Fruit fly (Drosophila melanogaster) whole organism, adult: ENCODE data around the gene Cpr65Eb.

Source experiments
- CG11617 ChIP-seq: fragments of 200-800 bp; sonication (Bioruptor generic); optimal IDR thresholded peaks from 2 replicates; lab custom pipeline; 2017; ENCODE audit warnings: mild to moderate bottlenecking, missing biosample characterization, missing genetic modification reagents, missing genetic modification characterization
- CG12768 ChIP-seq: fragments of 200-800 bp; sonication (Bioruptor generic); optimal IDR thresholded peaks from 2 replicates; lab custom pipeline; 2017; ENCODE audit warnings: missing biosample characterization, missing genetic modification characterization, mild to moderate bottlenecking, moderate library complexity, missing genetic modification reagents
- CG14711 ChIP-seq: fragments of 200-800 bp; sonication (Bioruptor generic); optimal IDR thresholded peaks from 2 replicates; lab custom pipeline; 2018; ENCODE audit warnings: missing biosample characterization, mild to moderate bottlenecking, missing genetic modification characterization, moderate library complexity
- CG1620 ChIP-seq: fragments of 200-800 bp; sonication (Bioruptor generic); optimal IDR thresholded peaks from 2 replicates; lab custom pipeline; 2016; ENCODE audit warnings: missing biosample characterization, missing genetic modification characterization
- CG33017 ChIP-seq: fragments of 200-800 bp; sonication (Bioruptor generic); optimal IDR thresholded peaks from 2 replicates; lab custom pipeline; 2018; ENCODE audit warnings: missing biosample characterization, mild to moderate bottlenecking, missing genetic modification characterization, moderate library complexity
- CG5204 ChIP-seq: fragments of 200-800 bp; sonication (Bioruptor generic); optimal IDR thresholded peaks from 2 replicates; lab custom pipeline; 2016; ENCODE audit warnings: missing biosample characterization, missing genetic modification characterization
- CG7045 ChIP-seq: fragments of 200-800 bp; sonication (Bioruptor generic); optimal IDR thresholded peaks from 2 replicates; lab custom pipeline; 2017; ENCODE audit warnings: missing biosample characterization, mild to moderate bottlenecking, missing genetic modification characterization
- CG7101 ChIP-seq: fragments of 200-800 bp; sonication (Bioruptor generic); optimal IDR thresholded peaks from 2 replicates; lab custom pipeline; 2018; ENCODE audit warnings: missing biosample characterization, mild to moderate bottlenecking, missing genetic modification characterization, moderate library complexity
- Clk ChIP-seq: fragments of 200-800 bp; sonication (Bioruptor generic); optimal IDR thresholded peaks from 2 replicates; lab custom pipeline; 2017; ENCODE audit warnings: missing biosample characterization, missing genetic modification characterization
- Crg-1 ChIP-seq: fragments of 200-800 bp; sonication (Bioruptor generic); optimal IDR thresholded peaks from 2 replicates; lab custom pipeline; 2016; ENCODE audit warnings: missing biosample characterization, missing genetic modification characterization
- Hr96 ChIP-seq: fragments of 200-800 bp; sonication (Bioruptor generic); optimal IDR thresholded peaks from 2 replicates; lab custom pipeline; 2016; ENCODE audit warnings: missing biosample characterization, missing genetic modification characterization
- Mnt ChIP-seq: fragments of 200-800 bp; sonication (Bioruptor generic); optimal IDR thresholded peaks from 2 replicates; lab custom pipeline; 2016; ENCODE audit warnings: missing biosample characterization, mild to moderate bottlenecking, missing genetic modification characterization
- bab1 ChIP-seq: fragments of 200-800 bp; sonication (Bioruptor generic); optimal IDR thresholded peaks from 3 replicates; lab custom pipeline; 2019; ENCODE audit warnings: missing biosample characterization, mild to moderate bottlenecking, missing genetic modification characterization, moderate library complexity
- cic ChIP-seq: fragments of 200-800 bp; sonication (Bioruptor generic); optimal IDR thresholded peaks from 2 replicates; lab custom pipeline; 2017; ENCODE audit warnings: missing biosample characterization, mild to moderate bottlenecking, missing genetic modification characterization, moderate library complexity
- cnc ChIP-seq, 2 experiments: fragments of >200 bp; optimal IDR thresholded peaks; 2 replicates each; lab custom pipeline; 2017
- kay ChIP-seq: fragments of 200-800 bp; sonication (Bioruptor generic); peaks from one replicate; lab custom pipeline; 2016; ENCODE audit warnings: missing biosample characterization, missing genetic modification characterization, borderline replicate concordance
- ovo ChIP-seq: fragments of 200-800 bp; sonication (Bioruptor generic); optimal IDR thresholded peaks from 2 replicates; lab custom pipeline; 2016; ENCODE audit warnings: missing biosample characterization, missing genetic modification characterization
- pad ChIP-seq: fragments of 200-800 bp; sonication (Bioruptor generic); optimal IDR thresholded peaks from 3 replicates; lab custom pipeline; 2017; ENCODE audit warnings: missing biosample characterization, missing genetic modification characterization, mild to moderate bottlenecking, moderate library complexity, missing genetic modification reagents
- tj ChIP-seq: fragments of 200-800 bp; sonication (Bioruptor generic); optimal IDR thresholded peaks from 3 replicates; lab custom pipeline; 2017; ENCODE audit warnings: missing biosample characterization, mild to moderate bottlenecking, missing genetic modification characterization, moderate library complexity
- toe ChIP-seq: fragments of 200-800 bp; sonication (Bioruptor generic); optimal IDR thresholded peaks from 2 replicates; lab custom pipeline; 2016; ENCODE audit warnings: missing biosample characterization, missing genetic modification characterization

Cpr65Eb gene

dm6 chr3L:7132593-7132992, 44.0 kb upstream of the Cpr65Eb start:
- TF ChIP-seq Hr96 (GFP tag; lab: Kevin White, UChicago) (no peak), CG14711 (tag; lab: Kevin White, UChicago) (no peak), CG1620 (GFP tag; lab: Kevin White, UChicago) (no peak), Clk (GFP tag; lab: Kevin White, UChicago) (no peak), ovo (GFP tag; lab: Kevin White, UChicago) (no peak), CG7101 (tag; lab: Kevin White, UChicago) (peak; percentile 10), Crg-1 (GFP tag; lab: Kevin White, UChicago) (no peak), toe (GFP tag; lab: Kevin White, UChicago) (no peak), Mnt (GFP tag; lab: Kevin White, UChicago) (no peak), cnc (optimal IDR thresholded peaks at IDR 0.05; lab: Kevin White, UChicago) (no peak), tj (GFP tag; lab: Kevin White, UChicago) (no peak), CG12768 (GFP tag; lab: Kevin White, UChicago) (no peak), pad (GFP tag; lab: Kevin White, UChicago) (no peak), bab1 (GFP tag; lab: Kevin White, UChicago) (no peak), CG33017 (tag; lab: Kevin White, UChicago) (peak; percentile 19), kay (peak; percentile 9), cic (no peak), CG5204 (GFP tag; lab: Kevin White, UChicago) (no peak), CG7045 (GFP tag; lab: Kevin White, UChicago) (no peak)

dm6 chr3L:7131447-7131983, 42.9 kb upstream of the Cpr65Eb start, which contains the start of gene Acbp2:
Acbp2 (plus strand) TSS chr3L:7131863.
- TF ChIP-seq ovo (GFP tag; lab: Kevin White, UChicago) = no peak
- TF ChIP-seq Clk (GFP tag; lab: Kevin White, UChicago) = no peak
- peak; percentile 55 for TF ChIP-seq CG33017 (tag; lab: Kevin White, UChicago)
- no peak for TF ChIP-seq Hr96 (GFP tag; lab: Kevin White, UChicago)
- peak; percentile 34 for TF ChIP-seq CG7045 (GFP tag; lab: Kevin White, UChicago)
- peak; percentile 72 for TF ChIP-seq CG12768 (GFP tag; lab: Kevin White, UChicago)
- TF ChIP-seq cic = peak; percentile 74
- TF ChIP-seq CG14711 (tag; lab: Kevin White, UChicago) = peak; percentile 0
- TF ChIP-seq CG7101 (tag; lab: Kevin White, UChicago) = peak; percentile 15
- no peak for TF ChIP-seq bab1 (GFP tag; lab: Kevin White, UChicago)
- no peak for TF ChIP-seq toe (GFP tag; lab: Kevin White, UChicago)
- peak; percentile 59 to 60 for TF ChIP-seq cnc (optimal IDR thresholded peaks at IDR 0.05; lab: Kevin White, UChicago)
- TF ChIP-seq CG11617 = no peak
- TF ChIP-seq CG1620 (GFP tag; lab: Kevin White, UChicago) = no peak
- no peak for TF ChIP-seq CG5204 (GFP tag; lab: Kevin White, UChicago)
- peak; percentile 23 for TF ChIP-seq pad (GFP tag; lab: Kevin White, UChicago)
- TF ChIP-seq kay = peak; percentile 88
- TF ChIP-seq Crg-1 (GFP tag; lab: Kevin White, UChicago) = no peak
- no peak for TF ChIP-seq tj (GFP tag; lab: Kevin White, UChicago)
- peak; percentile 55 for TF ChIP-seq Mnt (GFP tag; lab: Kevin White, UChicago)

DNA sequence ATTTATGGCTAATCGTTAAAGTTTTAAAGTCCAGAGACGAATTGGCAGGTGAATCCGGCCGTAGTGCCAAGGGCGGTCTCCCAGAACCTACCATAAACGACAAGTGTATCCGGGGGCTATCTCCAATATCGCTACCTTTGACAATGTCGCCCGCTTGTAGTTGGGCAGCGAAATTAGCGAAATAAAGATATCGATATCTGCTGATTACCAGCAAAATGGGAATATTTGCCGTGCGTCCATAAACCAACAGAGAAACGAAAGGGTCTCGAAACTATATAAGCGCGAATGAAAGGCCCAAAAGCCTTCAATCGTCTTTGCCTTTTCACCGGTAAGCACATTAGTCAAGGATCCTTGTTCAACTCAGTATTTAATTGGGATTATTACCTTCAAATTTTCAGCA, 42.0 kb upstream of the Cpr65Eb start, which contains the start of gene Acbp3:
Acbp3 (plus strand) TSS at position 301 of the 400 bp plus-strand sequence.
- TF ChIP-seq Mnt (GFP tag; lab: Kevin White, UChicago) = no peak
- no peak for TF ChIP-seq CG33017 (tag; lab: Kevin White, UChicago)
- no peak for TF ChIP-seq pad (GFP tag; lab: Kevin White, UChicago)
- no peak for TF ChIP-seq CG12768 (GFP tag; lab: Kevin White, UChicago)
- TF ChIP-seq CG7045 (GFP tag; lab: Kevin White, UChicago) = no peak
- TF ChIP-seq CG14711 (tag; lab: Kevin White, UChicago) = no peak
- no peak for TF ChIP-seq CG1620 (GFP tag; lab: Kevin White, UChicago)
- no peak for TF ChIP-seq tj (GFP tag; lab: Kevin White, UChicago)
- TF ChIP-seq cnc (optimal IDR thresholded peaks at IDR 0.05; lab: Kevin White, UChicago) = no peak
- no peak for TF ChIP-seq Crg-1 (GFP tag; lab: Kevin White, UChicago)
- no peak for TF ChIP-seq ovo (GFP tag; lab: Kevin White, UChicago)

DNA sequence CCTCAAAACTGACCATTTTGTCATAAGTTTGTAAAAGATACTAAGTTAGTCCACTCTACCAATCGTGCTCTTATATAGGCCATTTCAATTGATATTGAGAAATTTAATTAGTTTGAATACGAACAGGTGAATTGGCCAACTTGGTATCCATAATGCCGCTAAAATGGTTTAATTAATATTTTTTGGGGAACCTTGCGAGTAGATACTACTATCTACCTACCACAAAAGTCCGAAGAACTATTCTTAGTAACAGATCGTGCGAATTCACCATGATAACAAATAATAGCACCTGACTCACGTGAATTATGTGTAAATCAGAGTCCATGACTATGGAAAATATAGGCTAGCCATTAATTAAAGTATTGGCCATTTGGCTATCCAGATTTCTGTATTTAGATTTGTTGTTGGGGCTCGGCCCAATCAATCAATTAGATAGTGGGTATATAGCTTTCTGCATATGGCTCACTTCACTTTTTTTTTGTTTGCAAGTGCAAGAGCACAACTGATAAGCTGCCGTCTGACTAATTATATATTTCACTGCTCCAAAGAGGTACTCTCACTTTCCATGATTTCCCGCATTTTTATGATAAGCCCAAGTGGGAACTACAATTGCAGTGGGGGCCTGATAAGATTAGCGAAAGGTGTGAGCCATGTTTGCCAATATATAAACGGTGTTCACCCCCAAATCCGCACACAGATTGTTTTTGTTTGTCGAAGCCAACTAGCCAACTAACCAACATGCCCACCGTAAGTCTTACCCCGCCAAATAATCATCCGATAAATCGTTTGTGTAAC, 39.8 kb upstream of the Cpr65Eb start, which contains the start of the genes Acbp4 and Acbp6:
Acbp4 (minus strand) TSS at position 51 of the 795 bp plus-strand sequence.
Acbp6 (plus strand) TSS at position 690 of the 795 bp plus-strand sequence.
- TF ChIP-seq cic (peak; percentile 59), CG11617 (no peak)

- TF ChIP-seq ovo (GFP tag; lab: Kevin White, UChicago) (no peak), Mnt (GFP tag; lab: Kevin White, UChicago) (peak; percentile 19), CG14711 (tag; lab: Kevin White, UChicago) (no peak), Crg-1 (GFP tag; lab: Kevin White, UChicago) (no peak), Hr96 (GFP tag; lab: Kevin White, UChicago) (no peak), toe (GFP tag; lab: Kevin White, UChicago) (no peak), Clk (GFP tag; lab: Kevin White, UChicago) (no peak), CG5204 (GFP tag; lab: Kevin White, UChicago) (no peak), CG11617 (no peak), CG12768 (GFP tag; lab: Kevin White, UChicago) (no peak), CG1620 (GFP tag; lab: Kevin White, UChicago) (no peak), bab1 (GFP tag; lab: Kevin White, UChicago) (peak; percentile 17)
Measured at dm6 chr3L:7125289-7125955, 36.8 kb upstream of the Cpr65Eb start, which contains the start of the genes msl-3 and BBS1. msl-3 (minus strand) TSS chr3L:7125533. BBS1 (plus strand) TSS chr3L:7125905.
